Worm (Caenorhabditis elegans) whole organism, L2 larva: ENCODE data around the gene lsy-12.

Experiments used
- C34F6.9 ChIP-seq: fragments of 150-350 bp; optimal IDR thresholded peaks from 2 replicates; lab custom pipeline; 2014; ENCODE audit warnings: missing biosample characterization, missing genetic modification characterization
- R02D3.7 ChIP-seq: fragments of 150-350 bp; optimal IDR thresholded peaks from 2 replicates; lab custom pipeline; 2014; ENCODE audit warnings: missing biosample characterization, missing genetic modification characterization
- Y55F3AM.14 ChIP-seq: fragments of 200-800 bp; sonication (Bioruptor generic); optimal IDR thresholded peaks from 2 replicates; lab custom pipeline; 2018; ENCODE audit warnings: mild to moderate bottlenecking, missing genetic modification characterization, missing compliant biosample characterization
- ZK546.5 ChIP-seq: sonication (generic microtip); optimal IDR thresholded peaks from 2 replicates; lab custom pipeline; 2017; ENCODE audit warnings: missing biosample characterization, missing genetic modification characterization
- ama-1 ChIP-seq: fragments of 150-350 bp; optimal IDR thresholded peaks from 2 replicates; lab custom pipeline; 2018; ENCODE audit warnings: inconsistent platforms
- blmp-1 ChIP-seq: sonication (generic microtip); optimal IDR thresholded peaks from 2 replicates; lab custom pipeline; 2017; ENCODE audit warnings: missing genetic modification characterization, mild to moderate bottlenecking, missing compliant biosample characterization, antibody characterized with exemption, moderate library complexity; ENCODE audit not compliant: insufficient read depth
- ceh-16 ChIP-seq: fragments of 150-350 bp; optimal IDR thresholded peaks from 2 replicates; lab custom pipeline; 2014; ENCODE audit warnings: missing biosample characterization, missing genetic modification characterization
- egl-27 ChIP-seq: sonication (generic microtip); optimal IDR thresholded peaks from 3 replicates; lab custom pipeline; 2017; ENCODE audit warnings: missing biosample characterization, missing genetic modification reagents, missing genetic modification characterization
- elt-1 ChIP-seq: fragments of 150-350 bp; optimal IDR thresholded peaks from 2 replicates; lab custom pipeline; 2014; ENCODE audit warnings: missing biosample characterization, missing genetic modification characterization
- elt-3 ChIP-seq: sonication (generic microtip); optimal IDR thresholded peaks from 2 replicates; lab custom pipeline; 2017; ENCODE audit warnings: missing biosample characterization, missing genetic modification characterization
- fos-1 ChIP-seq: fragments of 150-350 bp; optimal IDR thresholded peaks from 2 replicates; lab custom pipeline; 2014; ENCODE audit warnings: missing biosample characterization, missing genetic modification characterization
- gmeb-1 ChIP-seq: fragments of 150-350 bp; optimal IDR thresholded peaks from 2 replicates; lab custom pipeline; 2014; ENCODE audit warnings: missing biosample characterization, missing genetic modification characterization
- lin-11 ChIP-seq: fragments of 150-350 bp; sonication (generic microtip); optimal IDR thresholded peaks from 2 replicates; lab custom pipeline; 2014; ENCODE audit warnings: missing biosample characterization, missing genetic modification characterization, inconsistent platforms, mixed read lengths
- lin-39 ChIP-seq: fragments of 150-350 bp; optimal IDR thresholded peaks from 2 replicates; lab custom pipeline; 2014; ENCODE audit warnings: missing biosample characterization, missing genetic modification reagents, missing genetic modification characterization
- lsy-2 ChIP-seq, 2 experiments: fragments of 150-350 bp in 1 of 2; sonication (generic microtip) in 1 of 2; optimal IDR thresholded peaks; 2 replicates each; lab custom pipeline; 2014 to 2017; ENCODE audit warnings: missing biosample characterization in 2 of 2, missing genetic modification characterization in 2 of 2
- mbf-1 ChIP-seq: sonication (generic microtip); optimal IDR thresholded peaks from 2 replicates; lab custom pipeline; 2017; ENCODE audit warnings: missing biosample characterization, missing genetic modification characterization
- mdl-1 ChIP-seq, 2 experiments: fragments of 150-350 bp in 1 of 2; sonication (generic microtip) in 1 of 2; optimal IDR thresholded peaks; 2 replicates each; lab custom pipeline; 2017; ENCODE audit warnings: missing biosample characterization in 2 of 2, missing genetic modification characterization in 2 of 2
- nhr-10 ChIP-seq: sonication (generic microtip); optimal IDR thresholded peaks from 2 replicates; lab custom pipeline; 2017; ENCODE audit warnings: missing biosample characterization, missing genetic modification characterization
- nhr-11 ChIP-seq: fragments of 150-350 bp; optimal IDR thresholded peaks from 2 replicates; lab custom pipeline; 2014; ENCODE audit warnings: missing biosample characterization, missing genetic modification characterization
- nhr-129 ChIP-seq: fragments of 150-350 bp; optimal IDR thresholded peaks from 2 replicates; lab custom pipeline; 2014; ENCODE audit warnings: missing biosample characterization, missing genetic modification characterization
- nhr-21 ChIP-seq: fragments of 150-350 bp; optimal IDR thresholded peaks from 2 replicates; lab custom pipeline; 2014; ENCODE audit warnings: missing biosample characterization, missing genetic modification characterization
- nhr-23 ChIP-seq: fragments of 150-350 bp; optimal IDR thresholded peaks from 2 replicates; lab custom pipeline; 2014; ENCODE audit warnings: missing biosample characterization, missing genetic modification reagents, missing genetic modification characterization
- nhr-237 ChIP-seq: fragments of 150-350 bp; optimal IDR thresholded peaks from 2 replicates; lab custom pipeline; 2014; ENCODE audit warnings: missing biosample characterization, missing genetic modification characterization
- nhr-25 ChIP-seq: fragments of 150-350 bp; sonication (generic microtip); optimal IDR thresholded peaks from 3 replicates; lab custom pipeline; 2014; ENCODE audit warnings: missing biosample characterization, missing genetic modification characterization
- nhr-6 ChIP-seq: fragments of 150-350 bp; optimal IDR thresholded peaks from 2 replicates; lab custom pipeline; 2014; ENCODE audit warnings: missing biosample characterization, missing genetic modification characterization
- peb-1 ChIP-seq: fragments of 150-350 bp; optimal IDR thresholded peaks from 2 replicates; lab custom pipeline; 2014; ENCODE audit warnings: missing biosample characterization, missing genetic modification characterization
- sem-4 ChIP-seq: fragments of 150-350 bp; optimal IDR thresholded peaks from 2 replicates; lab custom pipeline; 2014; ENCODE audit warnings: missing biosample characterization, missing genetic modification reagents, missing genetic modification characterization
- skn-1 ChIP-seq: sonication (generic microtip); optimal IDR thresholded peaks from 2 replicates; lab custom pipeline; 2017; ENCODE audit warnings: missing biosample characterization, missing genetic modification characterization
- sma-9 ChIP-seq, 2 experiments: fragments of 150-350 bp in 1 of 2; sonication (generic microtip) in 1 of 2; optimal IDR thresholded peaks; 2 replicates each; lab custom pipeline; 2014 to 2016; ENCODE audit warnings: missing genetic modification characterization in 2 of 2, mild to moderate bottlenecking in 1 of 2, missing biosample characterization in 1 of 2, missing compliant biosample characterization in 1 of 2, missing genetic modification reagents in 1 of 2, moderate library complexity in 1 of 2
- unc-55 ChIP-seq: fragments of 150-350 bp; sonication (generic microtip); optimal IDR thresholded peaks from 3 replicates; lab custom pipeline; 2014; ENCODE audit warnings: missing biosample characterization, missing genetic modification reagents, missing genetic modification characterization
- ztf-1 ChIP-seq: fragments of 200-800 bp; sonication (Bioruptor generic); conservative IDR thresholded peaks from 2 replicates; pipeline ENCODE4 v1.3.6; 2022; ENCODE audit warnings: missing genetic modification characterization, missing compliant biosample characterization
- ztf-11 ChIP-seq: sonication (generic microtip); optimal IDR thresholded peaks from 2 replicates; lab custom pipeline; 2017; ENCODE audit warnings: missing biosample characterization, missing genetic modification characterization
- ztf-4 ChIP-seq: fragments of 150-350 bp; optimal IDR thresholded peaks from 2 replicates; lab custom pipeline; 2014; ENCODE audit warnings: missing biosample characterization, missing genetic modification characterization

The lsy-12 gene

ce11 chrV:9885918-9886488, 26.2 kb upstream of the lsy-12 start, which contains the start of gene clp-9:
TSS of gene clp-9 (minus strand) at chrV:9885968.
- TF ChIP-seq C34F6.9 (tag; lab: Kevin White, UChicago) (peak; percentile 31), lsy-2 (tag; optimal IDR thresholded peaks at IDR 0.05; lab: Kevin White, UChicago) (no peak), unc-55 (GFP tag; lab: Kevin White, UChicago) (peak; percentile 77), fos-1 (no peak), nhr-10 (tag; lab: Kevin White, UChicago) (no peak), nhr-6 (no peak), nhr-25 (no peak)

- TF ChIP-seq mdl-1 (tag; optimal IDR thresholded peaks at IDR 0.05; lab: Kevin White, UChicago) (no peak), ama-1 (lab: Kevin White, UChicago) (no peak), gmeb-1 (tag; lab: Kevin White, UChicago) (no peak), egl-27 (tag; lab: Kevin White, UChicago) (no peak), sma-9 (GFP tag; optimal IDR thresholded peaks at IDR 0.05; lab: Kevin White, UChicago) (no peak), sma-9 (tag; optimal IDR thresholded peaks at IDR 0.05; lab: Kevin White, UChicago) (no peak), ztf-1 (GFP tag; lab: Robert Waterston, UW) (no peak)
These were observed 20.1 kb upstream of the lsy-12 start, which contains the start of gene sdz-31 for ce11 chrV:9879867-9880266. TSS of gene sdz-31 (plus strand) at chrV:9880167.

- no peak for TF ChIP-seq sem-4 (tag; lab: Kevin White, UChicago)
- TF ChIP-seq nhr-25, result no peak
- no peak for TF ChIP-seq elt-3 (tag; lab: Kevin White, UChicago)
- TF ChIP-seq lsy-2 (tag; optimal IDR thresholded peaks at IDR 0.05; lab: Kevin White, UChicago), result no peak
- no peak for TF ChIP-seq peb-1
- no peak for TF ChIP-seq egl-27 (tag; lab: Kevin White, UChicago)
- TF ChIP-seq mdl-1 (tag; optimal IDR thresholded peaks at IDR 0.05; lab: Kevin White, UChicago), result no peak
- TF ChIP-seq nhr-129 (tag; lab: Kevin White, UChicago), result no peak
- TF ChIP-seq fos-1, result no peak
- TF ChIP-seq lin-39, result no peak
- no peak for TF ChIP-seq mbf-1
- no peak for TF ChIP-seq ceh-16 (tag; lab: Kevin White, UChicago)
- no peak for TF ChIP-seq nhr-23 (tag; lab: Kevin White, UChicago)
- no peak for TF ChIP-seq nhr-237 (tag; lab: Kevin White, UChicago)
- no peak for TF ChIP-seq R02D3.7 (tag; lab: Kevin White, UChicago)
- no peak for TF ChIP-seq unc-55 (GFP tag; lab: Kevin White, UChicago)
- no peak for TF ChIP-seq ztf-4 (tag; lab: Kevin White, UChicago)
- TF ChIP-seq ama-1 (lab: Kevin White, UChicago), result no peak
- no peak for TF ChIP-seq ztf-11 (tag; lab: Kevin White, UChicago)
These were observed 19.6 kb upstream of the lsy-12 start, which contains the start of gene srab-26 for ce11 chrV:9879404-9879803. TSS of gene srab-26 (minus strand) at chrV:9879504.

DNA sequence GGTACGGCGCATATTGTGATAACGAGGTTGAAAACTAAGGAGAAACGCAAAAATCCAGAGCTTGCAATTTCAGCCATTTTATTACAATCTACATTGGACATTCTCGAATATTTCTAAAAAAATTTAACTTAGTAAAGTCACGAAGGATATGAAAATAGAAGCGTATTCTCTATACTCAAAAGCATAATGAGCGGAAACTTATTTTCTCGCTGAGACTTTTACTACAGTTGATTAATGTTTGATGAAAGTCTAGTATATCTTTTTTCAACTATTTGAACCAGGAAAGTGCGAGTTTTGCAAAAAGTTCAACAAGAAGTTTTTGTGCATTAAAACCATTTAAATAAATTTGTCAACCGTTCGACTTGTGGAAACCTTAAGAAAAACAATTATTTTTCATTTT, 11.6 kb upstream of the lsy-12 start, which contains the start of gene srab-18:
Gene srab-18, minus strand, starts transcription at position 101 of the 400 bp plus-strand sequence.
- TF ChIP-seq lin-11 (tag; lab: Kevin White, UChicago) (no peak), gmeb-1 (tag; lab: Kevin White, UChicago) (no peak), ama-1 (lab: Kevin White, UChicago) (no peak), ZK546.5 (tag; lab: Kevin White, UChicago) (no peak), blmp-1 (tag; lab: Kevin White, UChicago) (no peak), nhr-21 (tag; lab: Kevin White, UChicago) (no peak), egl-27 (tag; lab: Kevin White, UChicago) (no peak), nhr-25 (no peak), skn-1 (tag; lab: Kevin White, UChicago) (no peak), nhr-11 (tag; lab: Kevin White, UChicago) (no peak), peb-1 (no peak), nhr-129 (tag; lab: Kevin White, UChicago) (no peak), unc-55 (GFP tag; lab: Kevin White, UChicago) (no peak), nhr-23 (tag; lab: Kevin White, UChicago) (no peak), elt-1 (tag; lab: Kevin White, UChicago) (no peak), lin-39 (no peak), nhr-10 (tag; lab: Kevin White, UChicago) (no peak), sem-4 (tag; lab: Kevin White, UChicago) (no peak), Y55F3AM.14 (GFP tag; lab: Kevin White, UChicago) (no peak)
